Fruit fly (Drosophila melanogaster) whole organism, prepupa: Measurements from ENCODE around the gene noc.
A peak's percentile ranks its signal among the peaks of the same experiment; 100 is the strongest.

Experiments
- Blimp-1 ChIP-seq: fragments of 200-800 bp; sonication (Bioruptor generic); optimal IDR thresholded peaks from 3 replicates; lab custom pipeline; 2017; ENCODE audit warnings: missing biosample characterization, missing genetic modification characterization, mild to moderate bottlenecking, moderate library complexity, missing genetic modification reagents
- CG10631 ChIP-seq: fragments of 200-800 bp; sonication (Bioruptor generic); optimal IDR thresholded peaks from 2 replicates; lab custom pipeline; 2016; ENCODE audit warnings: missing biosample characterization, missing genetic modification characterization
- CG11294 ChIP-seq: fragments of 200-800 bp; sonication (Bioruptor generic); IDR thresholded peaks from 2 replicates; pipeline ENCODE4 v1.3.6; 2022; ENCODE audit warnings: missing biosample characterization, missing genetic modification characterization
- CG11762 ChIP-seq: fragments of 200-800 bp; sonication (Bioruptor generic); optimal IDR thresholded peaks from 3 replicates; lab custom pipeline; 2016; ENCODE audit warnings: missing biosample characterization, missing genetic modification characterization; ENCODE audit not compliant: insufficient read depth
- CG11902 ChIP-seq: fragments of 200-800 bp; sonication (Bioruptor generic); optimal IDR thresholded peaks from 3 replicates; lab custom pipeline; 2016; ENCODE audit warnings: missing biosample characterization, missing genetic modification characterization
- CG15336 ChIP-seq: fragments of 200-800 bp; sonication (Bioruptor generic); IDR thresholded peaks from 2 replicates; pipeline ENCODE4 v1.3.6; 2022; ENCODE audit warnings: missing biosample characterization, missing genetic modification characterization
- CG1621 ChIP-seq: fragments of 200-800 bp; sonication (Bioruptor generic); optimal IDR thresholded peaks from 3 replicates; lab custom pipeline; 2018; ENCODE audit warnings: missing biosample characterization, mild to moderate bottlenecking, missing genetic modification characterization
- CG16779 ChIP-seq: fragments of 200-800 bp; sonication (Bioruptor generic); optimal IDR thresholded peaks from 3 replicates; lab custom pipeline; 2017; ENCODE audit warnings: missing biosample characterization, mild to moderate bottlenecking, missing genetic modification characterization
- CG31627 ChIP-seq: fragments of 200-800 bp; sonication (Bioruptor generic); optimal IDR thresholded peaks from 3 replicates; lab custom pipeline; 2016; ENCODE audit warnings: missing biosample characterization, missing genetic modification characterization
- CG34406 ChIP-seq: fragments of 200-800 bp; sonication (Bioruptor generic); optimal IDR thresholded peaks from 3 replicates; lab custom pipeline; 2016; ENCODE audit warnings: missing biosample characterization, missing genetic modification characterization
- CG4318 ChIP-seq: fragments of 200-800 bp; sonication (Bioruptor generic); optimal IDR thresholded peaks from 3 replicates; lab custom pipeline; 2017; ENCODE audit warnings: missing biosample characterization, mild to moderate bottlenecking, missing genetic modification characterization
- CG6792 ChIP-seq: fragments of 200-800 bp; sonication (Bioruptor generic); optimal IDR thresholded peaks from 3 replicates; lab custom pipeline; 2016; ENCODE audit warnings: missing biosample characterization, missing genetic modification characterization
- CG6808 ChIP-seq: fragments of 200-800 bp; sonication (Bioruptor generic); optimal IDR thresholded peaks from 3 replicates; lab custom pipeline; 2017; ENCODE audit warnings: missing biosample characterization, missing genetic modification characterization, mild to moderate bottlenecking, moderate library complexity, missing genetic modification reagents
- CG6854 ChIP-seq: fragments of 200-800 bp; sonication (Bioruptor generic); optimal IDR thresholded peaks from 2 replicates; lab custom pipeline; 2017; ENCODE audit warnings: missing biosample characterization, mild to moderate bottlenecking, missing genetic modification characterization
- CG7368 ChIP-seq: fragments of 200-800 bp; sonication (Bioruptor generic); optimal IDR thresholded peaks from 3 replicates; lab custom pipeline; 2016; ENCODE audit warnings: missing biosample characterization, missing genetic modification characterization
- CG8632 ChIP-seq: fragments of 200-800 bp; sonication (Bioruptor generic); optimal IDR thresholded peaks from 3 replicates; lab custom pipeline; 2016; ENCODE audit warnings: missing biosample characterization, missing genetic modification characterization
- Eip75B ChIP-seq: fragments of 200-800 bp; sonication (Bioruptor generic); optimal IDR thresholded peaks from 3 replicates; lab custom pipeline; 2016; ENCODE audit warnings: missing biosample characterization, missing genetic modification characterization
- Eip78C ChIP-seq: fragments of 200-800 bp; sonication (Bioruptor generic); peaks from one replicate; lab custom pipeline; 2016; ENCODE audit warnings: missing biosample characterization, missing genetic modification characterization
- Eip93F ChIP-seq: fragments of 200-800 bp; sonication (Bioruptor generic); optimal IDR thresholded peaks from 2 replicates; lab custom pipeline; 2016; ENCODE audit warnings: missing biosample characterization, mild to moderate bottlenecking, missing genetic modification characterization
- Ets96B ChIP-seq: fragments of 200-800 bp; optimal IDR thresholded peaks from 2 replicates; lab custom pipeline; 2019; ENCODE audit warnings: missing biosample characterization, mild to moderate bottlenecking, missing genetic modification characterization, moderate library complexity
- Hr38 ChIP-seq: sonication (Bioruptor generic); optimal IDR thresholded peaks from 2 replicates; lab custom pipeline; 2016; ENCODE audit warnings: missing biosample characterization, missing genetic modification characterization
- Hr39 ChIP-seq: fragments of 200-800 bp; sonication (Bioruptor generic); optimal IDR thresholded peaks from 2 replicates; lab custom pipeline; 2016; ENCODE audit warnings: missing biosample characterization, missing genetic modification characterization
- Lpt ChIP-seq: fragments of 200-800 bp; sonication (Bioruptor generic); optimal IDR thresholded peaks from 3 replicates; lab custom pipeline; 2016; ENCODE audit warnings: missing biosample characterization, missing genetic modification characterization
- Met ChIP-seq: fragments of 200-800 bp; sonication (Bioruptor generic); optimal IDR thresholded peaks from 3 replicates; lab custom pipeline; 2016; ENCODE audit warnings: missing biosample characterization, missing genetic modification characterization
- Smox ChIP-seq: fragments of 200-800 bp; sonication (Bioruptor generic); optimal IDR thresholded peaks from 3 replicates; lab custom pipeline; 2016; ENCODE audit warnings: missing biosample characterization, missing genetic modification characterization
- Sox14 ChIP-seq: fragments of 200-800 bp; sonication (Bioruptor generic); optimal IDR thresholded peaks from 3 replicates; lab custom pipeline; 2016; ENCODE audit warnings: missing biosample characterization, missing genetic modification characterization
- achi ChIP-seq: fragments of 200-800 bp; sonication (Bioruptor generic); optimal IDR thresholded peaks from 3 replicates; lab custom pipeline; 2016; ENCODE audit warnings: missing biosample characterization, missing genetic modification characterization
- acj6 ChIP-seq: fragments of 200-800 bp; sonication (Bioruptor generic); optimal IDR thresholded peaks from 3 replicates; lab custom pipeline; 2016; ENCODE audit warnings: missing biosample characterization, missing genetic modification characterization
- dac ChIP-seq: fragments of 200-800 bp; sonication (Bioruptor generic); optimal IDR thresholded peaks from 2 replicates; lab custom pipeline; 2017; ENCODE audit warnings: missing biosample characterization, mild to moderate bottlenecking, missing genetic modification characterization
- dsx ChIP-seq: fragments of 200-800 bp; optimal IDR thresholded peaks from 3 replicates; lab custom pipeline; 2019; ENCODE audit warnings: missing biosample characterization, mild to moderate bottlenecking, missing genetic modification characterization, moderate library complexity; ENCODE audit not compliant: poor library complexity, severe bottlenecking
- eg ChIP-seq: fragments of 200-800 bp; sonication (Bioruptor generic); IDR thresholded peaks from 3 replicates; pipeline ENCODE4 v1.3.6; 2022; ENCODE audit warnings: missing biosample characterization, missing genetic modification characterization
- fd59A ChIP-seq: fragments of 200-800 bp; sonication (Bioruptor generic); optimal IDR thresholded peaks from 2 replicates; lab custom pipeline; 2017; ENCODE audit warnings: missing biosample characterization, mild to moderate bottlenecking, missing genetic modification characterization, missing genetic modification reagents
- fkh ChIP-seq: fragments of 200-800 bp; sonication (Bioruptor generic); optimal IDR thresholded peaks from 3 replicates; lab custom pipeline; 2017; ENCODE audit warnings: missing biosample characterization, mild to moderate bottlenecking, missing genetic modification characterization, moderate library complexity
- net ChIP-seq: fragments of 200-800 bp; sonication (Bioruptor generic); optimal IDR thresholded peaks from 3 replicates; lab custom pipeline; 2016; ENCODE audit warnings: missing biosample characterization, missing genetic modification characterization
- salr ChIP-seq, 2 experiments: fragments of 200-800 bp; sonication (Bioruptor generic); optimal IDR thresholded peaks; 3 replicates each; lab custom pipeline; 2016 to 2018; ENCODE audit warnings: missing biosample characterization in 2 of 2, missing genetic modification characterization in 2 of 2, mild to moderate bottlenecking in 1 of 2
- spab ChIP-seq: fragments of 200-800 bp; sonication (Bioruptor generic); optimal IDR thresholded peaks from 2 replicates; lab custom pipeline; 2017; ENCODE audit warnings: missing biosample characterization, mild to moderate bottlenecking, missing genetic modification characterization, missing genetic modification reagents
- ss ChIP-seq, 2 experiments: fragments of 200-800 bp; sonication (Bioruptor generic); optimal IDR thresholded peaks; 2 replicates in 1 of 2; 3 replicates in 1 of 2; lab custom pipeline; 2017 to 2018; ENCODE audit warnings: mild to moderate bottlenecking in 2 of 2, missing biosample characterization in 2 of 2, missing genetic modification characterization in 2 of 2, moderate library complexity in 1 of 2
- svp ChIP-seq: fragments of 200-800 bp; sonication (Bioruptor generic); peaks from one replicate; lab custom pipeline; 2016; ENCODE audit warnings: missing biosample characterization, missing genetic modification characterization

Gene noc

dm6 chr2L:14515222-14516044 is 24.8 kb downstream of the noc start (continued):
- peak; percentile 15 for TF ChIP-seq Hr39 (GFP tag; lab: Kevin White, UChicago)
- TF ChIP-seq CG6854 (GFP tag; lab: Kevin White, UChicago) = no peak
- peak; percentile 75 for TF ChIP-seq Lpt (GFP tag; lab: Kevin White, UChicago)
- no peak for TF ChIP-seq CG31627 (GFP tag; lab: Kevin White, UChicago)
- no peak for TF ChIP-seq Hr38 (GFP tag; lab: Kevin White, UChicago)
- TF ChIP-seq net (GFP tag; lab: Kevin White, UChicago) = peak; percentile 74
- peak; percentile 84 for TF ChIP-seq CG8632 (GFP tag; lab: Kevin White, UChicago)
- peak; percentile 81 for TF ChIP-seq CG10631
- peak; percentile 68 for TF ChIP-seq dac
- TF ChIP-seq CG7368 = peak; percentile 81
- TF ChIP-seq Blimp-1 (GFP tag; lab: Kevin White, UChicago) = no peak
- peak; percentile 96 for TF ChIP-seq svp (GFP tag; lab: Kevin White, UChicago)
- peak; percentile 85 for TF ChIP-seq CG15336 (GFP tag; lab: Robert Waterston, UW)
- TF ChIP-seq eg (GFP tag; lab: Robert Waterston, UW) = peak; percentile 86
- TF ChIP-seq spab (GFP tag; lab: Kevin White, UChicago) = peak; percentile 89
- peak; percentile 69 for TF ChIP-seq CG16779
- peak; percentile 81 for TF ChIP-seq CG11762 (GFP tag; lab: Kevin White, UChicago)
- TF ChIP-seq acj6 (GFP tag; lab: Kevin White, UChicago) = peak; percentile 75
- TF ChIP-seq fkh (GFP tag; lab: Kevin White, UChicago) = no peak
- TF ChIP-seq CG11902 = peak; percentile 77
- TF ChIP-seq, all 60 proteins: peak for 50

- TF ChIP-seq svp (GFP tag; lab: Kevin White, UChicago) (peak; percentile 53), Ets96B (tag; lab: Kevin White, UChicago) (peak; percentile 26), fkh (GFP tag; lab: Kevin White, UChicago) (no peak), dsx (GFP tag; lab: Kevin White, UChicago) (peak; percentile 13), Eip78C (GFP tag; lab: Kevin White, UChicago) (peak; percentile 40), Met (GFP tag; lab: Kevin White, UChicago) (no peak)
Observed at dm6 chr2L:14516360-14516759, 25.7 kb downstream of the noc start.

- TF ChIP-seq Blimp-1 (GFP tag; lab: Kevin White, UChicago) (no peak), CG6808 (GFP tag; lab: Kevin White, UChicago) (peak; percentile 15), CG11762 (GFP tag; lab: Kevin White, UChicago) (no peak)
Observed at dm6 chr2L:14517335-14517734, 26.7 kb downstream of the noc start.

dm6 chr2L:14517997-14518559 is 27.4 kb downstream of the noc start:
- TF ChIP-seq achi (GFP tag; lab: Kevin White, UChicago) (no peak), CG4318 (GFP tag; lab: Kevin White, UChicago) (no peak), CG6792 (no peak), Met (GFP tag; lab: Kevin White, UChicago) (no peak), fkh (GFP tag; lab: Kevin White, UChicago) (no peak), Eip93F (GFP tag; lab: Kevin White, UChicago) (no peak), Lpt (GFP tag; lab: Kevin White, UChicago) (no peak), CG11294 (GFP tag; lab: Robert Waterston, UW) (no peak), Hr38 (GFP tag; lab: Kevin White, UChicago) (no peak), salr (GFP tag; optimal IDR thresholded peaks at IDR 0.05; lab: Kevin White, UChicago) (no peak), ss (GFP tag; optimal IDR thresholded peaks at IDR 0.05; lab: Kevin White, UChicago) (no peak), Sox14 (GFP tag; lab: Kevin White, UChicago) (no peak), Smox (GFP tag; lab: Kevin White, UChicago) (no peak), fd59A (GFP tag; lab: Kevin White, UChicago) (no peak), CG1621 (tag; lab: Kevin White, UChicago) (no peak), Eip75B (GFP tag; lab: Kevin White, UChicago) (no peak), svp (GFP tag; lab: Kevin White, UChicago) (no peak), CG34406 (GFP tag; lab: Kevin White, UChicago) (no peak)
